Fruit fly (Drosophila melanogaster) whole organism: ENCODE measurements around the gene CG32572.

ENCODE experiments used
- Dll ChIP-seq: fragments of >200 bp; optimal IDR thresholded peaks from 2 replicates; lab custom pipeline; 2017
- pan ChIP-seq: fragments of >200 bp; optimal IDR thresholded peaks from 2 replicates; lab custom pipeline; 2017

DNA sequence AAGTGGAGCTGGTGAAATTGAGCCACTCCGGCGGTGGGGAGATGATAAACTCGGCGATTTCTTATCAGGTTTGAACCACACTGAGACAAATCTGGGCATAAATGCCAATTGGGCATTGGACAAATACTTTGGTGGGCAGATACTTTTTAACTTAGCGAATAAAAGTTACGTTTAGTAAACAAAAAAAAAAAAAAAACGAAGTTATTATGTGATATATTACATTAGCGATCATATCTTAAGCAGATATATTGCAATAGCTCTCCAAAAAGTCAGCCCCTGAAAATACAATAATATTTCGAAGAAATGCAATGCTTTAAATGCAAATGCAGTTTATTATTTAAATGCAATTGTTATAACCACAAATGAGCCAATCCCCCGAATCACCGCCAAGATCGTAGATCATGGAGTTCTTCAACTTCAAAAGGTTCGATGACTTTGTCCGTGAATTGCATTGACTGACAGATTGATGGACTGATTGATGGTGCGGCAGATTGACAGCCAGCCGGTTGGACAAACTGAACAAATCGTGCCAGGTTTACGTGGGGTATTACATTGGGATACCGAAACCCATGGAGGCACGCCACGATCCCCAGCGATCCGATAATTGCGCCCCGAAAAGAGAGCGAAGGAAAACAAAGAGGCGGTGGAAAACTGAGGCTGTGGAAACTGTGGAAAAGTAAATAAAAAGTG is 23.0 kb upstream of the CG32572 start:
- TF ChIP-seq pan (no peak), Dll (lab: Kevin White, UChicago) (no peak)
